Fruit fly (Drosophila melanogaster): ENCODE data around the gene Rpp30.

Gene Rpp30

dm6 chr2L:285596-286023, 33.4 kb upstream of the Rpp30 start (continued):
- TF ChIP-seq fd59A (GFP tag; optimal IDR thresholded peaks at IDR 0.05): no peak
- TF ChIP-seq svp (GFP tag): peak; percentile 27
- TF ChIP-seq Met (GFP tag; optimal IDR thresholded peaks at IDR 0.05): peak; percentile 65
- TF ChIP-seq CG11294 (GFP tag; IDR thresholded peaks at IDR 0.05): no peak
- peak; percentile 56 for TF ChIP-seq Eip75B (GFP tag; optimal IDR thresholded peaks at IDR 0.05)
- TF ChIP-seq CG6276 (GFP tag; optimal IDR thresholded peaks at IDR 0.05): no peak
- peak; percentile 27 for TF ChIP-seq CG8632 (GFP tag; optimal IDR thresholded peaks at IDR 0.05)
- no peak for TF ChIP-seq CG6808 (GFP tag; optimal IDR thresholded peaks at IDR 0.05)
- peak; percentile 17 for TF ChIP-seq CG3032 (tag; optimal IDR thresholded peaks at IDR 0.05)
- TF ChIP-seq CG31627 (GFP tag; optimal IDR thresholded peaks at IDR 0.05): peak; percentile 52
- TF ChIP-seq CG10669 (GFP tag; optimal IDR thresholded peaks at IDR 0.05): peak; percentile 8
- TF ChIP-seq CG4318 (GFP tag; optimal IDR thresholded peaks at IDR 0.05): no peak
- TF ChIP-seq Hr39 (GFP tag; optimal IDR thresholded peaks at IDR 0.05): peak; percentile 20
- no peak for TF ChIP-seq Gug (GFP tag; IDR thresholded peaks at IDR 0.05)
- peak; percentile 66; the same call in 2 of the 3 replicates for TF ChIP-seq CG6163 (GFP tag; IDR thresholded peaks at IDR 0.05)
- TF ChIP-seq CG8319 (GFP tag; optimal IDR thresholded peaks at IDR 0.05): no peak
- no peak for TF ChIP-seq Sox102F (GFP tag; optimal IDR thresholded peaks at IDR 0.05)
- TF ChIP-seq CG7368 (GFP tag; optimal IDR thresholded peaks at IDR 0.05): no peak
- no peak for TF ChIP-seq Lpt (GFP tag; optimal IDR thresholded peaks at IDR 0.05)
- peak; percentile 60 for TF ChIP-seq CG10631 (GFP tag; optimal IDR thresholded peaks at IDR 0.05)
- peak; percentile 71 for TF ChIP-seq eg (GFP tag; IDR thresholded peaks at IDR 0.05)

- TF ChIP-seq fd59A (GFP tag; optimal IDR thresholded peaks at IDR 0.05) (no peak), Hr38 (GFP tag; optimal IDR thresholded peaks at IDR 0.05) (no peak), Sox14 (GFP tag; optimal IDR thresholded peaks at IDR 0.05) (peak; percentile 43), Ets21C (GFP tag; optimal IDR thresholded peaks at IDR 0.05) (no peak), CG34406 (GFP tag; optimal IDR thresholded peaks at IDR 0.05) (no peak), Gug (GFP tag; IDR thresholded peaks at IDR 0.05) (no peak), Sox15 (GFP tag; optimal IDR thresholded peaks at IDR 0.05) (no peak), CG6854 (GFP tag; optimal IDR thresholded peaks at IDR 0.05) (peak; percentile 61), CG6163 (GFP tag; IDR thresholded peaks at IDR 0.05) (peak; percentile 45; the same call in 2 of the 3 replicates), Eip78C (GFP tag) (peak; percentile 69), CG6792 (GFP tag; optimal IDR thresholded peaks at IDR 0.05) (no peak), CG9139 (GFP tag; optimal IDR thresholded peaks at IDR 0.05) (peak; percentile 43), CG3919 (GFP tag; optimal IDR thresholded peaks at IDR 0.05) (no peak), achi (GFP tag; optimal IDR thresholded peaks at IDR 0.05) (no peak), CG11294 (GFP tag; IDR thresholded peaks at IDR 0.05) (no peak), topi (GFP tag; optimal IDR thresholded peaks at IDR 0.05) (peak; percentile 37), CG11762 (GFP tag; optimal IDR thresholded peaks at IDR 0.05; ENCODE audit: insufficient read depth) (peak; percentile 4), eg (GFP tag; IDR thresholded peaks at IDR 0.05) (0 out of 3 replicates have a peak, but pooled peaks have one; percentile 35), CG16779 (tag; optimal IDR thresholded peaks at IDR 0.05) (no peak), CG8319 (GFP tag; optimal IDR thresholded peaks at IDR 0.05) (no peak), net (GFP tag; optimal IDR thresholded peaks at IDR 0.05) (no peak), pdm3 (GFP tag; optimal IDR thresholded peaks at IDR 0.05) (no peak), fd85E (GFP tag; optimal IDR thresholded peaks at IDR 0.05) (no peak), OdsH (GFP tag; optimal IDR thresholded peaks at IDR 0.05) (no peak), CG1621 (tag; optimal IDR thresholded peaks at IDR 0.05) (peak; percentile 35), spab (GFP tag; optimal IDR thresholded peaks at IDR 0.05) (no peak), CG8632 (GFP tag; optimal IDR thresholded peaks at IDR 0.05) (no peak), CG11902 (GFP tag; optimal IDR thresholded peaks at IDR 0.05) (no peak), ss (GFP tag; optimal IDR thresholded peaks at IDR 0.05) (peak in 1 of 2 experiments; percentile 31), CG6808 (GFP tag; optimal IDR thresholded peaks at IDR 0.05) (no peak), Blimp-1 (GFP tag; optimal IDR thresholded peaks at IDR 0.05) (peak; percentile 71), CG4318 (GFP tag; optimal IDR thresholded peaks at IDR 0.05) (no peak), Eip75B (GFP tag; optimal IDR thresholded peaks at IDR 0.05) (no peak), esn (GFP tag; optimal IDR thresholded peaks at IDR 0.05) (peak; percentile 61), CG6276 (GFP tag; optimal IDR thresholded peaks at IDR 0.05) (no peak), Met (GFP tag; optimal IDR thresholded peaks at IDR 0.05) (no peak), CG3032 (tag; optimal IDR thresholded peaks at IDR 0.05) (peak; percentile 41), lz (GFP tag; optimal IDR thresholded peaks at IDR 0.05) (peak; percentile 48), cyc (GFP tag; optimal IDR thresholded peaks at IDR 0.05) (peak; percentile 31), Eip93F (GFP tag; optimal IDR thresholded peaks at IDR 0.05) (no peak), CG10669 (GFP tag; optimal IDR thresholded peaks at IDR 0.05) (no peak), salr (GFP tag; optimal IDR thresholded peaks at IDR 0.05) (peak in 1 of 2 experiments; percentile 7)
Observed at dm6 chr2L:283071-283482, 30.9 kb upstream of the Rpp30 start, which contains the start of gene CG11601. TSS of gene CG11601 (minus strand) at chr2L:283269.
